Worm (Caenorhabditis elegans): ENCODE results near the gene F09C6.12.

The F09C6.12 gene

ce11 chrV:16893440-16893839 is 10.8 kb downstream of the F09C6.12 start, which contains the start of gene F09C6.15:
TSS of gene F09C6.15 (plus strand) at chrV:16893740.
- TF ChIP-seq sea-2 (GFP tag; optimal IDR thresholded peaks at IDR 0.05) (no peak), fkh-10 (GFP tag; optimal IDR thresholded peaks at IDR 0.05) (no peak), elt-3 (tag; optimal IDR thresholded peaks at IDR 0.05) (no peak), nfya-1 (tag; optimal IDR thresholded peaks at IDR 0.05; ENCODE audit: insufficient read depth) (no peak), lsy-12 (tag; optimal IDR thresholded peaks at IDR 0.05) (no peak), R02D3.7 (tag; optimal IDR thresholded peaks at IDR 0.05) (no peak), ceh-9 (tag; optimal IDR thresholded peaks at IDR 0.05) (no peak), daf-12 (tag; optimal IDR thresholded peaks at IDR 0.05) (no peak), fos-1 (tag; optimal IDR thresholded peaks at IDR 0.05) (no peak), hmg-11 (tag; optimal IDR thresholded peaks at IDR 0.05) (no peak), egl-5 (tag; optimal IDR thresholded peaks at IDR 0.05) (no peak), ceh-16 (tag; optimal IDR thresholded peaks at IDR 0.05) (no peak), elt-2 (tag; optimal IDR thresholded peaks at IDR 0.05) (no peak), ztf-4 (tag; optimal IDR thresholded peaks at IDR 0.05) (no peak), nhr-67 (tag; optimal IDR thresholded peaks at IDR 0.05) (no peak), ceh-28 (tag; optimal IDR thresholded peaks at IDR 0.05) (no peak), nhr-23 (tag; optimal IDR thresholded peaks at IDR 0.05) (no peak)

- TF ChIP-seq elt-3 (tag; optimal IDR thresholded peaks at IDR 0.05) (no peak), nfya-1 (tag; optimal IDR thresholded peaks at IDR 0.05; ENCODE audit: insufficient read depth) (no peak), nhr-23 (tag; optimal IDR thresholded peaks at IDR 0.05) (no peak), ama-1 (optimal IDR thresholded peaks at IDR 0.05) (no peak), ZK546.5 (tag; optimal IDR thresholded peaks at IDR 0.05) (no peak), mdl-1 (tag; optimal IDR thresholded peaks at IDR 0.05) (no peak)
Observed at ce11 chrV:16899355-16899754, 16.7 kb downstream of the F09C6.12 start, which contains the start of gene fbxa-45. TSS of gene fbxa-45 (minus strand) at chrV:16899455.

DNA sequence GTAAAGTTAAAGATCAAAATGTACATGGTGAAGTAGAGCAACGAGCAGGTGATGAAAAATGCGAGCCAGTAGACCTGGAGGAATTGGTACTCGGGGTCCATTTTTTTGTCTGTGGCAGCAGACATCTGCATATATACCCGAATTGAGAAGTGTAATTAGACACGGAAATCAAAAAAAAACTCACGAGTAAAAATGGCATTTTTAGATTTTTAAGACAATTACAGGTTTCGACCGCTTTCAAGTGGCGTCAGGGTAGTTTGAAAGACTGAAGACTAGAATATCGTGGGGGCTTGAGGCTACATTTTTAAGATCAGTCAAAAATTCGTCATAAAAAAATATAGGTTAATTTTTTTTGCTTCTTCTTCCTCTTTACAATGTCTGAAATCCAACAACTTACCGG is 20.1 kb downstream of the F09C6.12 start, which contains the start of gene srd-68:
srd-68 (minus strand) TSS at position 101 of the 400 bp plus-strand sequence.
- TF ChIP-seq unc-39 (tag; optimal IDR thresholded peaks at IDR 0.05) (no peak), ama-1 (optimal IDR thresholded peaks at IDR 0.05) (no peak), ceh-16 (tag; optimal IDR thresholded peaks at IDR 0.05) (no peak), sea-2 (GFP tag; optimal IDR thresholded peaks at IDR 0.05) (no peak), ztf-4 (tag; optimal IDR thresholded peaks at IDR 0.05) (no peak), eor-1 (tag; optimal IDR thresholded peaks at IDR 0.05) (no peak), R02D3.7 (tag; optimal IDR thresholded peaks at IDR 0.05) (no peak), elt-1 (tag; optimal IDR thresholded peaks at IDR 0.05) (no peak), ztf-11 (tag; optimal IDR thresholded peaks at IDR 0.05) (no peak)

DNA sequence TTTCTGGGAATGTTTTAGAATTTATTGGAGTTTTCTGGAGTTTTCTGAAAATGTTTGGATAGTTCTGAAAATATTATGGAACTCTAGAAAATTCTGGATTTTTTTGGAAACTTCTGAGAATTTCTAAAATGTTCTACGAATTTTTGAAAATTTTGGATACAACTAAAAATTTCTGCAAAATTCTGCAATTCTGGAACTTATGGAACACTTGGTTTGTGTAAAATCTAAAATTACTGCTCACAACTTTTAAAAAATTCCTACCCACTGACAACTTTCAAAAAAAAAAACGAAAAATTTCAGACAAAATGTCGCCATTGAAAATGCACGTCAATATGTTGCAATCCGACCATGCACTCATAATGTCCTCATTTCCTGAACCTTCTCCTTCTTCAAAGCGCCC is 21.9 kb downstream of the F09C6.12 start, which contains the start of gene nhr-262:
nhr-262 (plus strand) TSS at position 301 of the 400 bp plus-strand sequence.
- no peak for TF ChIP-seq nhr-25 (tag; optimal IDR thresholded peaks at IDR 0.05)
- no peak for TF ChIP-seq ZK546.5 (tag; optimal IDR thresholded peaks at IDR 0.05)
- no peak for TF ChIP-seq snpc-4 (tag; optimal IDR thresholded peaks at IDR 0.05)
- TF ChIP-seq sea-2 (GFP tag; optimal IDR thresholded peaks at IDR 0.05): no peak
- TF ChIP-seq jun-1 (tag; optimal IDR thresholded peaks at IDR 0.05): no peak
- no peak for TF ChIP-seq elt-3 (tag; optimal IDR thresholded peaks at IDR 0.05)
- no peak for TF ChIP-seq nhr-237 (tag; optimal IDR thresholded peaks at IDR 0.05)
- no peak for TF ChIP-seq daf-12 (tag; optimal IDR thresholded peaks at IDR 0.05)
- TF ChIP-seq nhr-12 (tag; optimal IDR thresholded peaks at IDR 0.05): no peak
- TF ChIP-seq tbx-2 (tag; optimal IDR thresholded peaks at IDR 0.05): no peak
- TF ChIP-seq egl-27 (tag; optimal IDR thresholded peaks at IDR 0.05): no peak

DNA sequence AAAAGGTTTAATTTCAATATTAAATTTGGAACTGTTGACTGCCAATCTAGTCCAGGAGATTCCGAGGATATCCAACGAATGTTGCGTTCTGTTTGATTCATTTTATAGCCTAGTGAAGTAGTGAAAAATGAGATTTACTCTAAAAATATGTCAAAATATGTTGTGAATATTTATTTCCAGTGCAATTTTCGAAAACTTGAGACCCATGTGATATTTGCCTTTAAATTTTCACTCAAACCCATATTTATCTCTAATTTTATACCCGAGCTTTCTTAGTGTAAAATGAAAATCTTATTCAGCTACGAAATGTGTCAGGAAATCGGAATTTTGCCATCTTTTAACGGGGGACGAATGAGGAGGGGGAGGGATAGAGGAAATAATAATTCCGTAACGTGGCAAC is 27.2 kb downstream of the F09C6.12 start, which contains the start of gene F09C6.16:
F09C6.16 (minus strand) TSS at position 101 of the 400 bp plus-strand sequence.
- TF ChIP-seq nhr-43 (tag; optimal IDR thresholded peaks at IDR 0.05; ENCODE audit: poor library complexity, severe bottlenecking): no peak
- TF ChIP-seq lin-39 (tag; optimal IDR thresholded peaks at IDR 0.05): no peak
- TF ChIP-seq nhr-237 (tag; optimal IDR thresholded peaks at IDR 0.05): no peak
- TF ChIP-seq egl-5 (tag; optimal IDR thresholded peaks at IDR 0.05): no peak
- no peak for TF ChIP-seq zag-1 (tag; optimal IDR thresholded peaks at IDR 0.05)
- TF ChIP-seq elt-2 (tag; optimal IDR thresholded peaks at IDR 0.05): no peak
- no peak for TF ChIP-seq ceh-9 (tag; optimal IDR thresholded peaks at IDR 0.05)
- no peak for TF ChIP-seq lsy-12 (tag; optimal IDR thresholded peaks at IDR 0.05)
- no peak for TF ChIP-seq ztf-4 (tag; optimal IDR thresholded peaks at IDR 0.05)
- TF ChIP-seq ama-1 (optimal IDR thresholded peaks at IDR 0.05): no peak
- no peak for TF ChIP-seq nhr-25 (tag; optimal IDR thresholded peaks at IDR 0.05)
- no peak for TF ChIP-seq pha-4 (tag; optimal IDR thresholded peaks at IDR 0.05)
- TF ChIP-seq sea-2 (GFP tag; optimal IDR thresholded peaks at IDR 0.05): no peak
- TF ChIP-seq egl-27 (tag; optimal IDR thresholded peaks at IDR 0.05): no peak
- no peak for TF ChIP-seq unc-39 (tag; optimal IDR thresholded peaks at IDR 0.05)
- TF ChIP-seq lin-15B (tag; optimal IDR thresholded peaks at IDR 0.05): no peak
- TF ChIP-seq tbx-2 (tag; optimal IDR thresholded peaks at IDR 0.05): no peak
